Worm (Caenorhabditis elegans): ENCODE measurements around the gene psd-1.

- TF ChIP-seq flt-1 (GFP tag; IDR thresholded peaks at IDR 0.05) (no peak), cog-1 (tag; optimal IDR thresholded peaks at IDR 0.05) (no peak)
These were observed 48.1 kb upstream of the psd-1 start for ce11 chrIII:7323331-7323730.
